Worm (Caenorhabditis elegans) whole organism, early embryonic: Measurements from ENCODE around the gene Y22D7AL.11.

Source experiments
- B0310.2 ChIP-seq: sonication (generic microtip); optimal IDR thresholded peaks from 2 replicates; lab custom pipeline; 2016; ENCODE audit warnings: mild to moderate bottlenecking, missing genetic modification characterization, missing compliant biosample characterization
- F13C5.2 ChIP-seq: sonication (generic microtip); optimal IDR thresholded peaks from 2 replicates; lab custom pipeline; 2017; ENCODE audit warnings: mild to moderate bottlenecking, missing genetic modification characterization, inconsistent platforms, missing compliant biosample characterization
- ama-1 ChIP-seq: fragments of 150-350 bp; optimal IDR thresholded peaks from 2 replicates; lab custom pipeline; 2014
- ceh-13 ChIP-seq: fragments of 200-800 bp; sonication (Bioruptor generic); optimal IDR thresholded peaks from 2 replicates; lab custom pipeline; 2018; ENCODE audit warnings: mild to moderate bottlenecking, missing genetic modification characterization, missing compliant biosample characterization
- ceh-36 ChIP-seq: sonication (generic microtip); optimal IDR thresholded peaks from 2 replicates; lab custom pipeline; 2016; ENCODE audit warnings: missing genetic modification characterization, inconsistent platforms, missing compliant biosample characterization
- ets-7 ChIP-seq: sonication (generic microtip); optimal IDR thresholded peaks from 2 replicates; lab custom pipeline; 2016; ENCODE audit warnings: missing genotype, missing genetic modification characterization, missing compliant biosample characterization
- flt-1 ChIP-seq: fragments of 200-800 bp; sonication (Bioruptor generic); IDR thresholded peaks from 2 replicates; pipeline ENCODE4 v1.3.6; 2022; ENCODE audit warnings: missing genetic modification characterization, missing compliant biosample characterization
- hmbx-1 ChIP-seq: sonication (generic microtip); optimal IDR thresholded peaks from 2 replicates; lab custom pipeline; 2016; ENCODE audit warnings: mild to moderate bottlenecking, missing genetic modification characterization, missing compliant biosample characterization
- hmg-4 ChIP-seq: fragments of 200-800 bp; sonication (Bioruptor generic); optimal IDR thresholded peaks from 2 replicates; lab custom pipeline; 2018; ENCODE audit warnings: mild to moderate bottlenecking, missing genetic modification characterization, missing compliant biosample characterization
- hnd-1 ChIP-seq: sonication (generic microtip); optimal IDR thresholded peaks from 2 replicates; lab custom pipeline; 2016; ENCODE audit warnings: missing genetic modification characterization, missing compliant biosample characterization
- scrt-1 ChIP-seq: fragments of 200-800 bp; sonication (Bioruptor generic); IDR thresholded peaks from 2 replicates; pipeline ENCODE4 v1.3.6; 2022; ENCODE audit warnings: missing genetic modification characterization, missing compliant biosample characterization
- sea-1 ChIP-seq: fragments of 200-800 bp; sonication (Bioruptor generic); conservative IDR thresholded peaks from 2 replicates; pipeline ENCODE4 v1.3.6; 2022; ENCODE audit warnings: missing genetic modification characterization, missing compliant biosample characterization
- tbx-11 ChIP-seq: fragments of 200-800 bp; sonication (Bioruptor generic); IDR thresholded peaks from 2 replicates; pipeline ENCODE4 v1.3.6; 2022; ENCODE audit warnings: missing genetic modification characterization, missing compliant biosample characterization
- tbx-37 ChIP-seq: fragments of 200-800 bp; sonication (Bioruptor generic); conservative IDR thresholded peaks from 2 replicates; pipeline ENCODE4 v1.3.6; 2022; ENCODE audit warnings: missing genetic modification reagents, missing genetic modification characterization, missing compliant biosample characterization

DNA sequence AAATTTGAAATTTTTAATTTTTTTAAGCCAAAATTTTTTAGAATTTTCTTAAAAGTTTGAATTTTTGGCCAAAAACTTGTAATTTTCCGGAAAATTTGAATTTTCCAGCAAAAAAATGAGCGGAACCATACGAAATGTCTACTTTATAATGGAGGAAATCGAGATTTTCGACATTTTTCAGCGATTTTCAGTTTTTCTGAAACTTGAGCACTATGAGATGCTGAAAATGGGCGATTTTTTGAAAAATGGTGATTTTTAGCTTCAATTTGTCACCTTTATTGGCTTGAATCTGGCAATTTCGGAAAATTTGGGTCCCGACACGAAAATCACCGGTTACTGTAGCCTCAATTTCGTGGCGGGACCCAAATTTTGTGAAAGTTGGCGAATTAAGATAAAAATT, 7.6 kb downstream of the Y22D7AL.11 start, which contains the start of gene Y22D7AL.4:
- TF ChIP-seq ets-7 (tag; lab: Kevin White, UChicago) (no peak), ceh-36 (tag; lab: Kevin White, UChicago) (no peak), ama-1 (lab: Kevin White, UChicago) (no peak), hmbx-1 (no peak), F13C5.2 (tag; lab: Kevin White, UChicago) (no peak), B0310.2 (tag; lab: Kevin White, UChicago) (no peak), tbx-11 (no peak), scrt-1 (GFP tag; lab: Robert Waterston, UW) (no peak), ceh-13 (GFP tag; lab: Kevin White, UChicago) (no peak), sea-1 (GFP tag; lab: Robert Waterston, UW) (no peak), flt-1 (GFP tag; lab: Robert Waterston, UW) (no peak), hmg-4 (GFP tag; lab: Kevin White, UChicago) (no peak), hnd-1 (tag; lab: Kevin White, UChicago) (no peak), tbx-37 (GFP tag; lab: Robert Waterston, UW) (no peak)
